Worm (Caenorhabditis elegans): ENCODE data around the gene F21E9.2.

DNA sequence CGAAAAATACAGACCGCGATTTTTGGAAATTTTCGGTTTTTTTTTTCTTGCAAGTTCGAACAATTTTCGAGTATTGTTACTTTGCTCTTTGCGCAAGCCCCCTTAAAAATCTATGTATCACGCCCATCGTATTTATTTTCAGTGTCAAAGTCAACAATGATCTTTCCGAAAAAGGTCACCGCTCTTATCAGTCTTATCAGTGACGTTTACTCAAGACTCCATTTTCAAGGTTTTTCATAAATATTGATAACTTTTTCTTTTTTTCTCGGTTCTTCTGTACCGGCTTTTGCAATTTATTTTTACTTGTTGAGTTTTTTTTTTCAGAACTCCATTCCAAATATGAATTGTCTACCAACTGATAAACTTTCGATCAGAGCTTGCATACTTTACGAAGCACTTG, 41.9 kb upstream of the F21E9.2 start, which contains the start of gene fbxa-190:
- no peak for TF ChIP-seq K02D7.2 (tag; optimal IDR thresholded peaks at IDR 0.05)
- TF ChIP-seq elt-2 (tag; optimal IDR thresholded peaks at IDR 0.05): peak; percentile 27
- TF ChIP-seq ceh-45 (GFP tag; IDR thresholded peaks at IDR 0.05): no peak
- TF ChIP-seq ceh-22 (tag; optimal IDR thresholded peaks at IDR 0.05): no peak
- no peak for TF ChIP-seq tbx-2 (tag; optimal IDR thresholded peaks at IDR 0.05)
- no peak for TF ChIP-seq npax-4 (tag; optimal IDR thresholded peaks at IDR 0.05)
- no peak for TF ChIP-seq lin-11 (tag; optimal IDR thresholded peaks at IDR 0.05)
- no peak for TF ChIP-seq pha-4 (tag; optimal IDR thresholded peaks at IDR 0.05)
- TF ChIP-seq pqm-1 (tag; optimal IDR thresholded peaks at IDR 0.05): no peak
- no peak for TF ChIP-seq ztf-16 (tag; optimal IDR thresholded peaks at IDR 0.05)
- no peak for TF ChIP-seq pros-1 (tag; optimal IDR thresholded peaks at IDR 0.05)
- no peak for TF ChIP-seq nhr-11 (tag; optimal IDR thresholded peaks at IDR 0.05)
- no peak for TF ChIP-seq fax-1 (tag; optimal IDR thresholded peaks at IDR 0.05)
- no peak for TF ChIP-seq F13H6.1 (tag; optimal IDR thresholded peaks at IDR 0.05)

Measured in whole organism, late embryonic.